Fruit fly (Drosophila melanogaster) whole organism, embryonic: ENCODE results near the gene Pif1A.

ENCODE experiments used
- Asciz ChIP-seq: fragments of 200-800 bp; sonication (Bioruptor generic); optimal IDR thresholded peaks from 2 replicates; lab custom pipeline; 2017; ENCODE audit warnings: missing biosample characterization, mild to moderate bottlenecking, missing genetic modification characterization, missing genetic modification reagents
- Awh ChIP-seq: fragments of 200-800 bp; sonication (Bioruptor generic); IDR thresholded peaks from 2 replicates; pipeline ENCODE4, ENCODE4 v1.3.6; 2022; ENCODE audit warnings: missing biosample characterization, missing genetic modification characterization
- Blimp-1 ChIP-seq: fragments of 200-800 bp; sonication (Bioruptor generic); optimal IDR thresholded peaks from 3 replicates; lab custom pipeline; 2018; ENCODE audit warnings: missing biosample characterization, missing genetic modification characterization, mild to moderate bottlenecking, moderate library complexity, missing genetic modification reagents
- CG10979 ChIP-seq: fragments of 200-800 bp; sonication (Bioruptor generic); optimal IDR thresholded peaks from 2 replicates; lab custom pipeline; 2018; ENCODE audit warnings: missing biosample characterization, mild to moderate bottlenecking, missing genetic modification characterization, moderate library complexity
- CG11504 ChIP-seq: fragments of 200-800 bp; sonication (Bioruptor generic); optimal IDR thresholded peaks from 3 replicates; lab custom pipeline; 2019; ENCODE audit warnings: missing biosample characterization, mild to moderate bottlenecking, missing genetic modification characterization, moderate library complexity
- CG12942 ChIP-seq: fragments of 200-800 bp; sonication (Bioruptor generic); optimal IDR thresholded peaks from 3 replicates; lab custom pipeline; 2016; ENCODE audit warnings: missing biosample characterization, missing genetic modification characterization
- CG17829 ChIP-seq: fragments of 200-800 bp; optimal IDR thresholded peaks from 2 replicates; lab custom pipeline; 2019; ENCODE audit warnings: missing biosample characterization, mild to moderate bottlenecking, missing genetic modification characterization, moderate library complexity
- CG18011 ChIP-seq: fragments of 200-800 bp; sonication (Bioruptor generic); optimal IDR thresholded peaks from 2 replicates; lab custom pipeline; 2017; ENCODE audit warnings: missing biosample characterization, missing genetic modification characterization, mild to moderate bottlenecking, moderate library complexity, missing genotype
- CG18262 ChIP-seq: fragments of 200-800 bp; optimal IDR thresholded peaks from 3 replicates; lab custom pipeline; 2019; ENCODE audit warnings: missing biosample characterization, mild to moderate bottlenecking, missing genetic modification characterization, moderate library complexity
- CG1832 ChIP-seq: fragments of 200-800 bp; sonication (Bioruptor generic); optimal IDR thresholded peaks from 2 replicates; lab custom pipeline; 2017; ENCODE audit warnings: missing biosample characterization, mild to moderate bottlenecking, missing genetic modification characterization, inconsistent platforms
- CG31441 ChIP-seq: fragments of 200-800 bp; sonication (Bioruptor generic); IDR thresholded peaks from 2 replicates; pipeline ENCODE4 v1.3.6; 2022; ENCODE audit warnings: missing biosample characterization, missing genetic modification characterization
- CG6175 ChIP-seq: fragments of 200-800 bp; sonication (Bioruptor generic); IDR thresholded peaks from 3 replicates; pipeline ENCODE4 v1.3.6; 2022; ENCODE audit warnings: missing biosample characterization, missing genetic modification characterization
- D ChIP-seq, 2 experiments: fragments of 200-800 bp in 1 of 2; fragments of >200 bp in 1 of 2; sonication (Bioruptor generic) in 1 of 2; optimal IDR thresholded peaks; 2 replicates in 1 of 2; 3 replicates in 1 of 2; lab custom pipeline; 2017; ENCODE audit warnings: mild to moderate bottlenecking in 1 of 2, missing biosample characterization in 1 of 2, missing genetic modification characterization in 1 of 2, missing genetic modification reagents in 1 of 2
- H15 ChIP-seq: fragments of 200-800 bp; sonication (Bioruptor generic); IDR thresholded peaks from 3 replicates; pipeline ENCODE4 v1.3.6; 2022; ENCODE audit warnings: missing biosample characterization, missing genetic modification characterization
- HLH3B ChIP-seq: fragments of 200-800 bp; sonication (Bioruptor generic); IDR thresholded peaks from 2 replicates; pipeline ENCODE4 v1.3.6; 2022; ENCODE audit warnings: missing biosample characterization, missing genetic modification characterization
- Lim3 ChIP-seq: fragments of 200-800 bp; sonication (Bioruptor generic); IDR thresholded peaks from 2 replicates; pipeline ENCODE4 v1.3.6; 2022; ENCODE audit warnings: missing biosample characterization, missing genetic modification characterization
- Med ChIP-seq: fragments of 200-800 bp; sonication (Bioruptor generic); peaks from one replicate; lab custom pipeline; 2016; ENCODE audit warnings: missing biosample characterization, missing genetic modification characterization, mild to moderate bottlenecking, inconsistent platforms, moderate library complexity
- NC2α ChIP-seq: fragments of 200-800 bp; sonication (Bioruptor generic); optimal IDR thresholded peaks from 2 replicates; lab custom pipeline; 2016; ENCODE audit warnings: missing biosample characterization, missing genetic modification characterization
- NK7.1 ChIP-seq: fragments of 200-800 bp; sonication (Bioruptor generic); optimal IDR thresholded peaks from 3 replicates; lab custom pipeline; 2016; ENCODE audit warnings: missing biosample characterization, missing genetic modification characterization
- Pdp1 ChIP-seq, 2 experiments: fragments of 200-800 bp; sonication (Bioruptor generic); optimal IDR thresholded peaks; 3 replicates each; lab custom pipeline; 2016; ENCODE audit warnings: missing biosample characterization in 2 of 2, missing genetic modification characterization in 2 of 2, mild to moderate bottlenecking in 1 of 2, moderate library complexity in 1 of 2
- ab ChIP-seq: fragments of 200-800 bp; sonication (Bioruptor generic); optimal IDR thresholded peaks from 2 replicates; lab custom pipeline; 2016; ENCODE audit warnings: missing biosample characterization, missing genetic modification characterization
- chinmo ChIP-seq: fragments of 200-800 bp; sonication (Bioruptor generic); IDR thresholded peaks from 4 replicates; pipeline ENCODE4 v1.3.6; 2022; ENCODE audit warnings: missing biosample characterization, missing genetic modification characterization; ENCODE audit not compliant: partially characterized antibody
- dmrt99B ChIP-seq: fragments of 200-800 bp; sonication (Bioruptor generic); optimal IDR thresholded peaks from 2 replicates; lab custom pipeline; 2018; ENCODE audit warnings: missing biosample characterization, mild to moderate bottlenecking, missing genetic modification characterization, moderate library complexity
- fd96Cb ChIP-seq: fragments of 200-800 bp; sonication (Bioruptor generic); optimal IDR thresholded peaks from 2 replicates; lab custom pipeline; 2018; ENCODE audit warnings: missing biosample characterization, mild to moderate bottlenecking, missing genetic modification characterization, moderate library complexity
- gcm2 ChIP-seq: fragments of 200-800 bp; sonication (Bioruptor generic); optimal IDR thresholded peaks from 2 replicates; lab custom pipeline; 2016; ENCODE audit warnings: missing biosample characterization, missing genetic modification characterization
- gro ChIP-seq: fragments of 200-800 bp; sonication (Bioruptor generic); optimal IDR thresholded peaks from 2 replicates; lab custom pipeline; 2016; ENCODE audit warnings: missing biosample characterization, missing genetic modification characterization
- hbn ChIP-seq: fragments of 200-800 bp; sonication (Bioruptor generic); IDR thresholded peaks from 2 replicates; pipeline ENCODE4 v1.3.6; 2022; ENCODE audit warnings: missing biosample characterization, missing genetic modification characterization; ENCODE audit not compliant: partially characterized antibody
- kni ChIP-seq: fragments of 200-800 bp; sonication (Bioruptor generic); optimal IDR thresholded peaks from 3 replicates; lab custom pipeline; 2017; ENCODE audit warnings: mild to moderate bottlenecking, missing biosample characterization, missing genetic modification reagents, missing genetic modification characterization
- lab ChIP-seq: fragments of 200-800 bp; sonication (Bioruptor generic); optimal IDR thresholded peaks from 3 replicates; lab custom pipeline; 2017; ENCODE audit warnings: missing biosample characterization, missing genetic modification characterization, mild to moderate bottlenecking, moderate library complexity, missing genetic modification reagents
- mld ChIP-seq: fragments of 200-800 bp; sonication (Bioruptor generic); IDR thresholded peaks from 3 replicates; pipeline ENCODE4 v1.3.6; 2022; ENCODE audit warnings: missing biosample characterization, missing genetic modification characterization; ENCODE audit not compliant: partially characterized antibody
- nmo ChIP-seq: fragments of 200-800 bp; sonication (Bioruptor generic); optimal IDR thresholded peaks from 2 replicates; lab custom pipeline; 2018; ENCODE audit warnings: missing biosample characterization, mild to moderate bottlenecking, missing genetic modification characterization, moderate library complexity
- oc ChIP-seq: fragments of 200-800 bp; sonication (Bioruptor generic); optimal IDR thresholded peaks from 2 replicates; lab custom pipeline; 2018; ENCODE audit warnings: missing biosample characterization, mild to moderate bottlenecking, missing genetic modification characterization, moderate library complexity
- run ChIP-seq: fragments of 200-800 bp; sonication (Bioruptor generic); optimal IDR thresholded peaks from 3 replicates; lab custom pipeline; 2018; ENCODE audit warnings: missing biosample characterization, mild to moderate bottlenecking, missing genetic modification characterization
- sens ChIP-seq: fragments of 200-800 bp; sonication (Bioruptor generic); peaks from one replicate; lab custom pipeline; 2016; ENCODE audit warnings: missing biosample characterization, missing genetic modification characterization
- tgo ChIP-seq: fragments of 200-800 bp; sonication (Bioruptor generic); IDR thresholded peaks from 3 replicates; pipeline ENCODE4 v1.3.6; 2022; ENCODE audit warnings: missing biosample characterization, missing genetic modification characterization
- trh ChIP-seq: fragments of 200-800 bp; sonication (Bioruptor generic); optimal IDR thresholded peaks from 2 replicates; lab custom pipeline; 2016; ENCODE audit warnings: missing biosample characterization, missing genetic modification characterization
- vvl ChIP-seq: fragments of 200-800 bp; sonication (Bioruptor generic); IDR thresholded peaks from 2 replicates; pipeline ENCODE4 v1.3.6; 2022; ENCODE audit warnings: missing biosample characterization, missing genetic modification characterization
- z ChIP-seq: fragments of 200-800 bp; sonication (Bioruptor generic); IDR thresholded peaks from 3 replicates; pipeline ENCODE4 v1.3.6; 2022; ENCODE audit warnings: missing biosample characterization, missing genetic modification characterization
- zen2 ChIP-seq: fragments of 200-800 bp; sonication (Bioruptor generic); IDR thresholded peaks from 3 replicates; pipeline ENCODE4 v1.3.6; 2022; ENCODE audit warnings: missing biosample characterization, missing genetic modification characterization; ENCODE audit not compliant: partially characterized antibody

Gene Pif1A

DNA sequence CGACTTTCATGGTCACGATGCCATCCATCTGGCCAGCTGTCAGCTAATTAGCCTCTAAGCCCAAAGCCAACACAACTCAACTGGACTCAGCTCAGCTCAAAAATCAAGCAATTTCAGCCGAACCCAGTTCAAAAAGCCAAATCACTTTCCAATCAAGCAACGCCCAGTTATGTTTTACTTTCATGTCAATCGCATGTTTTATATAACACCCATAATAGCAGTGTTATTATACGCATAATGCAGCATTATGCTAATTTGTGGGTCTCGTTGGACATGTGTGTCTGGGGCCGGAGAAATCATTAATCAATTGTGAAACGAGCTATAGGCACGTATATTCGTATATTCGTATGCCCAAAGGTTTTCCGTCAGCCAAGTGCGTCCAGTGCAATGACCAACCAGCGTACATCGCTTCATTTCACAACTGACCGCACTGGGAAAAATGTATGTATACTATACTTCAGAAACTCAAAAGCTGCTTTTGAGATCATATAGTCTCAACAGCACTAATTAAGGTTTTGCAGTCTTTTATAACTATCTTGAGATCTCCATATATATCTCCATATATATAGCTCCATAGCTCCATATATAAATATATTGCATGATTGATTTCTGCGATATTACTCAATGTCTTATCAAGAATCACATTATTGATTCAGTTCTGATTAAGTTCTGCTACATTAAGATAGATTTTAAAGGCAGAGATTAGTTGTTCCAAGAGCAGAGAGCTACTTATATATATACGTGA lies 13.3 kb downstream of the Pif1A start:
- no peak for TF ChIP-seq gro (GFP tag; lab: Kevin White, UChicago)
- TF ChIP-seq CG12942 (GFP tag; lab: Kevin White, UChicago), result no peak
- peak; percentile 25 for TF ChIP-seq CG18262
- TF ChIP-seq kni (GFP tag; lab: Kevin White, UChicago), result peak; percentile 1
- peak; percentile 9 for TF ChIP-seq Asciz (GFP tag; lab: Kevin White, UChicago)
- peak; percentile 57 for TF ChIP-seq CG11504 (tag; lab: Kevin White, UChicago)
- peak; percentile 29 for TF ChIP-seq nmo (GFP tag; lab: Kevin White, UChicago)
- peak; percentile 23 for TF ChIP-seq fd96Cb
- peak in 1 of 2 experiments; percentile 58 for TF ChIP-seq Pdp1 (GFP tag; optimal IDR thresholded peaks at IDR 0.05; lab: Kevin White, UChicago)
- peak; percentile 49 for TF ChIP-seq Med (GFP tag; lab: Kevin White, UChicago)
- TF ChIP-seq tgo (GFP tag; lab: Robert Waterston, UW), result no peak
- no peak for TF ChIP-seq CG18011 (GFP tag; lab: Kevin White, UChicago)
- TF ChIP-seq z, result no peak
- peak; percentile 59 for TF ChIP-seq oc (tag; lab: Kevin White, UChicago)
- peak; percentile 5 for TF ChIP-seq CG17829 (tag; lab: Kevin White, UChicago)
- TF ChIP-seq Blimp-1, result peak; percentile 64
- peak; percentile 30 for TF ChIP-seq dmrt99B (tag; lab: Kevin White, UChicago)
- TF ChIP-seq CG10979 (tag; lab: Kevin White, UChicago), result peak; percentile 44
- 0 out of 3 replicates have a peak, but pooled peaks have one; percentile 7 for TF ChIP-seq CG6175 (GFP tag; lab: Robert Waterston, UW)
- peak; percentile 80 for TF ChIP-seq sens (GFP tag; lab: Kevin White, UChicago)
- TF ChIP-seq Awh (GFP tag; lab: Robert Waterston, UW), result 0 out of 2 replicates have a peak, but pooled peaks have one; percentile 22
- TF ChIP-seq CG31441 (GFP tag; lab: Robert Waterston, UW), result peak; percentile 52; the same call in 1 of the 2 replicates
- TF ChIP-seq vvl, result peak; percentile 64; the same call in 1 of the 2 replicates

DNA sequence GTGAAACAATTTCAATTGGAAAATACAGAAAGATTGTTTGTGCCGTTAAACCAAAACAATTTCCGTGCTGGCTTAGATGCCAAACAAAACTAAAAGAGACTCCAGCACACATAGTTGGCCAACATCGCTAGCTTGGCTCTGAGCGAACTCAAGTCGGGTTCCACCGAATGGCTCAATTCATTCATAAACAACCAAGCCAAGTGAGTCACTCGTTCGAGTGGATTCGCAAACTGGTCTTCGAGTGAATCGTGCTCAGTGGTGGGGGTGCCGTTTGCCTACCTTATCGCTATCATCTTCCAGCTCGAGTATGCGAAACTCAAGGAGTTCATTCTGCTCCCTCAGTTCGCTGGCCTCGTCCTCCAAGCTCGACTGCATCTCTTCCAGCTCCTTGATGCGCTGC lies 15.5 kb downstream of the Pif1A start:
- no peak for TF ChIP-seq lab (GFP tag; lab: Kevin White, UChicago)
- no peak for TF ChIP-seq gcm2 (GFP tag; lab: Kevin White, UChicago)
- no peak for TF ChIP-seq CG1832 (GFP tag; lab: Kevin White, UChicago)
- TF ChIP-seq NK7.1 (GFP tag; lab: Kevin White, UChicago), result no peak
- peak; percentile 95 for TF ChIP-seq z
- 0 out of 3 replicates have a peak, but pooled peaks have one; percentile 19 for TF ChIP-seq zen2
- no peak for TF ChIP-seq Lim3 (GFP tag; lab: Robert Waterston, UW)
- no peak for TF ChIP-seq HLH3B
- no peak for TF ChIP-seq mld (GFP tag; lab: Robert Waterston, UW)
- TF ChIP-seq trh (GFP tag; lab: Kevin White, UChicago), result no peak
- TF ChIP-seq D (optimal IDR thresholded peaks at IDR 0.05; lab: Kevin White, UChicago), result no peak
- TF ChIP-seq D (GFP tag; optimal IDR thresholded peaks at IDR 0.05; lab: Kevin White, UChicago), result no peak
- no peak for TF ChIP-seq run (tag; lab: Kevin White, UChicago)
- no peak for TF ChIP-seq NC2α (GFP tag; lab: Kevin White, UChicago)
- TF ChIP-seq hbn (GFP tag; lab: Robert Waterston, UW), result no peak
- TF ChIP-seq chinmo (GFP tag; lab: Robert Waterston, UW), result 0 out of 4 replicates have a peak, but pooled peaks have one; percentile 33
- no peak for TF ChIP-seq ab (GFP tag; lab: Kevin White, UChicago)
- TF ChIP-seq H15, result no peak
